Fruit fly (Drosophila melanogaster) whole organism: Measurements from ENCODE around the gene CG14957.

Experiments
- CG8478 ChIP-seq: fragments of >200 bp; optimal IDR thresholded peaks from 2 replicates; lab custom pipeline; 2018; ENCODE audit warnings: inconsistent platforms
- Dll ChIP-seq: fragments of >200 bp; optimal IDR thresholded peaks from 2 replicates; lab custom pipeline; 2017
- EcR ChIP-seq, 2 experiments: fragments of >200 bp; optimal IDR thresholded peaks; 2 replicates each; lab custom pipeline; 2017; ENCODE audit warnings: missing biosample characterization in 2 of 2, missing genetic modification characterization in 2 of 2, missing genetic modification reagents in 2 of 2
- pan ChIP-seq: fragments of >200 bp; optimal IDR thresholded peaks from 2 replicates; lab custom pipeline; 2017
- psq ChIP-seq: fragments of >200 bp; optimal IDR thresholded peaks from 2 replicates; lab custom pipeline; 2017
- usp ChIP-seq: fragments of >200 bp; optimal IDR thresholded peaks from 2 replicates; lab custom pipeline; 2017; ENCODE audit warnings: missing biosample characterization, missing genetic modification characterization, mixed read lengths

The CG14957 gene

dm6 chr3L:3187263-3187662 lies at the start of gene CG14957:
Gene CG14957 (plus strand): TSS chr3L:3187563.
- no peak for TF ChIP-seq psq (lab: Kevin White, UChicago)
- no peak for TF ChIP-seq CG8478 (lab: Kevin White, UChicago)
- TF ChIP-seq usp (GFP tag; lab: Kevin White, UChicago), result no peak
- TF ChIP-seq pan (lab: Kevin White, UChicago), result no peak
- no peak for TF ChIP-seq Dll (lab: Kevin White, UChicago)
- TF ChIP-seq EcR (GFP tag; optimal IDR thresholded peaks at IDR 0.05; lab: Kevin White, UChicago), result no peak

- TF ChIP-seq CG8478 (lab: Kevin White, UChicago) (no peak), usp (GFP tag; lab: Kevin White, UChicago) (no peak), EcR (GFP tag; optimal IDR thresholded peaks at IDR 0.05; lab: Kevin White, UChicago) (no peak), pan (lab: Kevin White, UChicago) (no peak), Dll (lab: Kevin White, UChicago) (no peak), psq (lab: Kevin White, UChicago) (no peak)
These were observed 46.0 kb upstream of the CG14957 start for dm6 chr3L:3141411-3141810.

dm6 chr3L:3142516-3143382 lies 44.6 kb upstream of the CG14957 start:
- TF ChIP-seq CG8478 (lab: Kevin White, UChicago) (no peak), EcR (GFP tag; optimal IDR thresholded peaks at IDR 0.05; lab: Kevin White, UChicago) (no peak)

- TF ChIP-seq Dll (lab: Kevin White, UChicago) (no peak), usp (GFP tag; lab: Kevin White, UChicago) (no peak), psq (lab: Kevin White, UChicago) (no peak), pan (lab: Kevin White, UChicago) (no peak), CG8478 (lab: Kevin White, UChicago) (no peak), EcR (GFP tag; optimal IDR thresholded peaks at IDR 0.05; lab: Kevin White, UChicago) (no peak)
These were observed 43.9 kb upstream of the CG14957 start, which contains the start of the genes CG11537 and Alg2 for dm6 chr3L:3143383-3143962. Gene CG11537 (minus strand): TSS chr3L:3143457. Gene Alg2 (plus strand): TSS chr3L:3143808.

dm6 chr3L:3148125-3149059 lies 39.0 kb upstream of the CG14957 start, which contains the start of the genes Usp5 and BtbVII:
Gene Usp5 (minus strand): TSS chr3L:3148358.
Gene BtbVII (plus strand): TSS chr3L:3148646.
- TF ChIP-seq pan (lab: Kevin White, UChicago) (no peak), EcR (GFP tag; optimal IDR thresholded peaks at IDR 0.05; lab: Kevin White, UChicago) (no peak), usp (GFP tag; lab: Kevin White, UChicago) (no peak), psq (lab: Kevin White, UChicago) (no peak), CG8478 (lab: Kevin White, UChicago) (no peak), Dll (lab: Kevin White, UChicago) (no peak)

dm6 chr3L:3149060-3149872 lies 38.1 kb upstream of the CG14957 start:
- peak; percentile 18 for TF ChIP-seq Dll (lab: Kevin White, UChicago)
- no peak for TF ChIP-seq pan (lab: Kevin White, UChicago)

- TF ChIP-seq CG8478 (lab: Kevin White, UChicago) (no peak), usp (GFP tag; lab: Kevin White, UChicago) (no peak), pan (lab: Kevin White, UChicago) (no peak), Dll (lab: Kevin White, UChicago) (no peak), EcR (GFP tag; optimal IDR thresholded peaks at IDR 0.05; lab: Kevin White, UChicago) (no peak), psq (lab: Kevin White, UChicago) (no peak)
These were observed 37.0 kb upstream of the CG14957 start for dm6 chr3L:3150376-3150775.

dm6 chr3L:3157651-3158050 lies 29.7 kb upstream of the CG14957 start:
- TF ChIP-seq usp (GFP tag; lab: Kevin White, UChicago), result no peak
- no peak for TF ChIP-seq psq (lab: Kevin White, UChicago)
- no peak for TF ChIP-seq Dll (lab: Kevin White, UChicago)
- TF ChIP-seq CG8478 (lab: Kevin White, UChicago), result no peak

dm6 chr3L:3159309-3160194 lies 27.8 kb upstream of the CG14957 start, which contains the start of the genes ND-30 and CG15812:
Gene ND-30 (minus strand): TSS chr3L:3159578.
Gene CG15812 (plus strand): TSS chr3L:3159991.
- TF ChIP-seq usp (GFP tag; lab: Kevin White, UChicago), result no peak
- no peak for TF ChIP-seq pan (lab: Kevin White, UChicago)
